Worm (Caenorhabditis elegans) whole organism, L2 larva: ENCODE data around the gene ssna-1.
A peak's percentile ranks its signal among the peaks of the same experiment; 100 is the strongest.

Source experiments
- C34F6.9 ChIP-seq: fragments of 150-350 bp; optimal IDR thresholded peaks from 2 replicates; lab custom pipeline; 2014; ENCODE audit warnings: missing biosample characterization, missing genetic modification characterization
- F13H6.1 ChIP-seq: sonication (generic microtip); optimal IDR thresholded peaks from 2 replicates; lab custom pipeline; 2016; ENCODE audit warnings: missing genetic modification characterization, missing compliant biosample characterization
- R02D3.7 ChIP-seq: fragments of 150-350 bp; optimal IDR thresholded peaks from 2 replicates; lab custom pipeline; 2014; ENCODE audit warnings: missing biosample characterization, missing genetic modification characterization
- Y55F3AM.14 ChIP-seq: fragments of 200-800 bp; sonication (Bioruptor generic); optimal IDR thresholded peaks from 2 replicates; lab custom pipeline; 2018; ENCODE audit warnings: mild to moderate bottlenecking, missing genetic modification characterization, missing compliant biosample characterization
- ZK546.5 ChIP-seq: sonication (generic microtip); optimal IDR thresholded peaks from 2 replicates; lab custom pipeline; 2017; ENCODE audit warnings: missing biosample characterization, missing genetic modification characterization
- alr-1 ChIP-seq: fragments of 150-350 bp; optimal IDR thresholded peaks from 2 replicates; lab custom pipeline; 2014; ENCODE audit warnings: missing biosample characterization, missing genetic modification characterization
- aly-2 ChIP-seq: fragments of 150-350 bp; optimal IDR thresholded peaks from 2 replicates; lab custom pipeline; 2014; ENCODE audit warnings: missing biosample characterization, missing genetic modification characterization
- ama-1 ChIP-seq: fragments of 150-350 bp; optimal IDR thresholded peaks from 2 replicates; lab custom pipeline; 2018; ENCODE audit warnings: inconsistent platforms
- blmp-1 ChIP-seq: sonication (generic microtip); optimal IDR thresholded peaks from 2 replicates; lab custom pipeline; 2017; ENCODE audit warnings: missing genetic modification characterization, mild to moderate bottlenecking, missing compliant biosample characterization, antibody characterized with exemption, moderate library complexity; ENCODE audit not compliant: insufficient read depth
- ceh-16 ChIP-seq: fragments of 150-350 bp; optimal IDR thresholded peaks from 2 replicates; lab custom pipeline; 2014; ENCODE audit warnings: missing biosample characterization, missing genetic modification characterization
- ceh-82 ChIP-seq: fragments of 150-350 bp; optimal IDR thresholded peaks from 2 replicates; lab custom pipeline; 2014; ENCODE audit warnings: missing biosample characterization, missing genetic modification characterization
- crh-2 ChIP-seq: sonication (generic microtip); optimal IDR thresholded peaks from 2 replicates; lab custom pipeline; 2017; ENCODE audit warnings: missing biosample characterization, missing genetic modification characterization
- dmd-4 ChIP-seq: sonication (generic microtip); optimal IDR thresholded peaks from 2 replicates; lab custom pipeline; 2017; ENCODE audit warnings: missing biosample characterization, missing genetic modification characterization
- egl-27 ChIP-seq: sonication (generic microtip); optimal IDR thresholded peaks from 3 replicates; lab custom pipeline; 2017; ENCODE audit warnings: missing biosample characterization, missing genetic modification reagents, missing genetic modification characterization
- elt-1 ChIP-seq: fragments of 150-350 bp; optimal IDR thresholded peaks from 2 replicates; lab custom pipeline; 2014; ENCODE audit warnings: missing biosample characterization, missing genetic modification characterization
- elt-3 ChIP-seq: sonication (generic microtip); optimal IDR thresholded peaks from 2 replicates; lab custom pipeline; 2017; ENCODE audit warnings: missing biosample characterization, missing genetic modification characterization
- fos-1 ChIP-seq: fragments of 150-350 bp; optimal IDR thresholded peaks from 2 replicates; lab custom pipeline; 2014; ENCODE audit warnings: missing biosample characterization, missing genetic modification characterization
- gmeb-1 ChIP-seq: fragments of 150-350 bp; optimal IDR thresholded peaks from 2 replicates; lab custom pipeline; 2014; ENCODE audit warnings: missing biosample characterization, missing genetic modification characterization
- lin-11 ChIP-seq: fragments of 150-350 bp; sonication (generic microtip); optimal IDR thresholded peaks from 2 replicates; lab custom pipeline; 2014; ENCODE audit warnings: missing biosample characterization, missing genetic modification characterization, inconsistent platforms, mixed read lengths
- lin-13 ChIP-seq: fragments of 150-350 bp; optimal IDR thresholded peaks from 2 replicates; lab custom pipeline; 2014; ENCODE audit warnings: missing biosample characterization, missing genetic modification reagents, missing genetic modification characterization
- lin-39 ChIP-seq: fragments of 150-350 bp; optimal IDR thresholded peaks from 2 replicates; lab custom pipeline; 2014; ENCODE audit warnings: missing biosample characterization, missing genetic modification reagents, missing genetic modification characterization
- lsy-2 ChIP-seq, 2 experiments: fragments of 150-350 bp in 1 of 2; sonication (generic microtip) in 1 of 2; optimal IDR thresholded peaks; 2 replicates each; lab custom pipeline; 2014 to 2017; ENCODE audit warnings: missing biosample characterization in 2 of 2, missing genetic modification characterization in 2 of 2
- mab-5 ChIP-seq: fragments of 150-350 bp; optimal IDR thresholded peaks from 2 replicates; lab custom pipeline; 2014; ENCODE audit warnings: missing biosample characterization, missing genetic modification characterization
- mbf-1 ChIP-seq: sonication (generic microtip); optimal IDR thresholded peaks from 2 replicates; lab custom pipeline; 2017; ENCODE audit warnings: missing biosample characterization, missing genetic modification characterization
- mdl-1 ChIP-seq, 2 experiments: fragments of 150-350 bp in 1 of 2; sonication (generic microtip) in 1 of 2; optimal IDR thresholded peaks; 2 replicates each; lab custom pipeline; 2017; ENCODE audit warnings: missing biosample characterization in 2 of 2, missing genetic modification characterization in 2 of 2
- nhr-10 ChIP-seq: sonication (generic microtip); optimal IDR thresholded peaks from 2 replicates; lab custom pipeline; 2017; ENCODE audit warnings: missing biosample characterization, missing genetic modification characterization
- nhr-11 ChIP-seq: fragments of 150-350 bp; optimal IDR thresholded peaks from 2 replicates; lab custom pipeline; 2014; ENCODE audit warnings: missing biosample characterization, missing genetic modification characterization
- nhr-12 ChIP-seq: fragments of 150-350 bp; optimal IDR thresholded peaks from 2 replicates; lab custom pipeline; 2014; ENCODE audit warnings: missing biosample characterization, missing genetic modification characterization
- nhr-129 ChIP-seq: fragments of 150-350 bp; optimal IDR thresholded peaks from 2 replicates; lab custom pipeline; 2014; ENCODE audit warnings: missing biosample characterization, missing genetic modification characterization
- nhr-21 ChIP-seq: fragments of 150-350 bp; optimal IDR thresholded peaks from 2 replicates; lab custom pipeline; 2014; ENCODE audit warnings: missing biosample characterization, missing genetic modification characterization
- nhr-23 ChIP-seq: fragments of 150-350 bp; optimal IDR thresholded peaks from 2 replicates; lab custom pipeline; 2014; ENCODE audit warnings: missing biosample characterization, missing genetic modification reagents, missing genetic modification characterization
- nhr-237 ChIP-seq: fragments of 150-350 bp; optimal IDR thresholded peaks from 2 replicates; lab custom pipeline; 2014; ENCODE audit warnings: missing biosample characterization, missing genetic modification characterization
- nhr-25 ChIP-seq: fragments of 150-350 bp; sonication (generic microtip); optimal IDR thresholded peaks from 3 replicates; lab custom pipeline; 2014; ENCODE audit warnings: missing biosample characterization, missing genetic modification characterization
- nhr-6 ChIP-seq: fragments of 150-350 bp; optimal IDR thresholded peaks from 2 replicates; lab custom pipeline; 2014; ENCODE audit warnings: missing biosample characterization, missing genetic modification characterization
- nhr-77 ChIP-seq: fragments of 150-350 bp; optimal IDR thresholded peaks from 2 replicates; lab custom pipeline; 2014; ENCODE audit warnings: missing biosample characterization, missing genetic modification characterization
- peb-1 ChIP-seq: fragments of 150-350 bp; optimal IDR thresholded peaks from 2 replicates; lab custom pipeline; 2014; ENCODE audit warnings: missing biosample characterization, missing genetic modification characterization
- sem-4 ChIP-seq: fragments of 150-350 bp; optimal IDR thresholded peaks from 2 replicates; lab custom pipeline; 2014; ENCODE audit warnings: missing biosample characterization, missing genetic modification reagents, missing genetic modification characterization
- skn-1 ChIP-seq: sonication (generic microtip); optimal IDR thresholded peaks from 2 replicates; lab custom pipeline; 2017; ENCODE audit warnings: missing biosample characterization, missing genetic modification characterization
- sma-3 ChIP-seq: sonication (generic microtip); optimal IDR thresholded peaks from 2 replicates; lab custom pipeline; 2016; ENCODE audit warnings: missing genetic modification reagents, missing genetic modification characterization, missing compliant biosample characterization
- sma-9 ChIP-seq, 2 experiments: fragments of 150-350 bp in 1 of 2; sonication (generic microtip) in 1 of 2; optimal IDR thresholded peaks; 2 replicates each; lab custom pipeline; 2014 to 2016; ENCODE audit warnings: missing genetic modification characterization in 2 of 2, mild to moderate bottlenecking in 1 of 2, missing biosample characterization in 1 of 2, missing compliant biosample characterization in 1 of 2, missing genetic modification reagents in 1 of 2, moderate library complexity in 1 of 2
- snpc-4 ChIP-seq: fragments of 150-350 bp; optimal IDR thresholded peaks from 2 replicates; lab custom pipeline; 2014; ENCODE audit warnings: missing biosample characterization, missing genetic modification characterization
- unc-39 ChIP-seq: fragments of 150-350 bp; optimal IDR thresholded peaks from 2 replicates; lab custom pipeline; 2014; ENCODE audit warnings: missing biosample characterization, missing genetic modification characterization
- unc-55 ChIP-seq: fragments of 150-350 bp; sonication (generic microtip); optimal IDR thresholded peaks from 3 replicates; lab custom pipeline; 2014; ENCODE audit warnings: missing biosample characterization, missing genetic modification reagents, missing genetic modification characterization
- unc-62 ChIP-seq: fragments of 150-350 bp; optimal IDR thresholded peaks from 2 replicates; lab custom pipeline; 2014; ENCODE audit warnings: missing biosample characterization, missing genetic modification reagents, missing genetic modification characterization
- zag-1 ChIP-seq: fragments of 150-350 bp; optimal IDR thresholded peaks from 2 replicates; lab custom pipeline; 2014; ENCODE audit warnings: missing biosample characterization, missing genetic modification characterization
- ztf-1 ChIP-seq: fragments of 200-800 bp; sonication (Bioruptor generic); conservative IDR thresholded peaks from 2 replicates; pipeline ENCODE4 v1.3.6; 2022; ENCODE audit warnings: missing genetic modification characterization, missing compliant biosample characterization
- ztf-11 ChIP-seq: sonication (generic microtip); optimal IDR thresholded peaks from 2 replicates; lab custom pipeline; 2017; ENCODE audit warnings: missing biosample characterization, missing genetic modification characterization
- ztf-4 ChIP-seq: fragments of 150-350 bp; optimal IDR thresholded peaks from 2 replicates; lab custom pipeline; 2014; ENCODE audit warnings: missing biosample characterization, missing genetic modification characterization

The ssna-1 gene

DNA sequence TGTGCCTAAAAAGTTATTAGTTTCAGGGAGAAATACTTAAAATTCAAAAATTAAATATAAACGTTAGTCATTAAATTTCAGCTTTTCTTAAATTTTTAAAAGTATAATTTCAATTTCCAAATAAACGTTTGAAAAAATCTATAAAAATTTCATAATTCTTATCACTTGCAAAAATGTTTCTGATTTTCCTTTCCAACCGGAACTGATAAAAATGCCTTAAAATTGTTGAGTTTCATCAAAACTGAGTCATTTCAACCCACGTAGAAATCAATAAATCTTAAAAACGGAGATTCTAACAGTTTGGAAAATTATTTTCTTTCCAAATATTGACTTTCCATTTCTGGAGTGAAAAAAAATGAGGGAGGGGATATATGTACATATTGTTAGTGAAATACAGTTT lies 21.0 kb downstream of the ssna-1 start:
- TF ChIP-seq peb-1 (no peak), fos-1 (peak; percentile 96)
- TF ChIP-seq, all 48 proteins: peak for 1

DNA sequence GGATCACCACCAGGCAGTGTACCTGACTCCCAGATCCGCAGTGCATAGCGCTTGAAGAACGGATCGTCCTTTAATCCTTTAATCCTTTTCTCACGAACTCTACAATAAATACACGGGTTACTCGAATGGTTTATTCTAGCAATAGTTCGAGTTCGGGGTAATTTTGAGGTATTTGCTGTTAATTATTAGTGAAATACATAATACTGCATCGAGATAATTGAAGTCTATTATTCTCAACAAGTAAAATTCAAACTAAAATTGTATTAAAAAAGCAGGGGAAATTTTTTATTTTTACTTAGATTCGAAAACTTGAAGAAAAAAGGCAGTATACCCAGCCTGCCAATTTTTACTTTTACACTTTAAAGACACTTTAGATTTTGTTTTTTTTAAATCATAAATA lies 22.1 kb downstream of the ssna-1 start, which contains the start of gene kgb-1:
TSS of gene kgb-1 (minus strand) at position 101 of the 400 bp plus-strand sequence.
- TF ChIP-seq aly-2 (no peak), crh-2 (tag; lab: Kevin White, UChicago) (no peak), dmd-4 (no peak), nhr-77 (tag; lab: Kevin White, UChicago) (no peak), nhr-12 (no peak), lin-39 (tag; lab: Kevin White, UChicago) (no peak), nhr-237 (tag; lab: Kevin White, UChicago) (no peak), skn-1 (no peak), ztf-1 (GFP tag; lab: Robert Waterston, UW) (no peak), nhr-11 (tag; lab: Kevin White, UChicago) (no peak), egl-27 (no peak), lin-13 (GFP tag; lab: Kevin White, UChicago) (no peak), ZK546.5 (no peak), C34F6.9 (no peak), F13H6.1 (tag; lab: Kevin White, UChicago) (no peak), nhr-25 (tag; lab: Kevin White, UChicago) (no peak), R02D3.7 (tag; lab: Kevin White, UChicago) (no peak), mdl-1 (tag; optimal IDR thresholded peaks at IDR 0.05; lab: Kevin White, UChicago) (no peak)
- TF ChIP-seq, all 48 proteins: peak for 0

DNA sequence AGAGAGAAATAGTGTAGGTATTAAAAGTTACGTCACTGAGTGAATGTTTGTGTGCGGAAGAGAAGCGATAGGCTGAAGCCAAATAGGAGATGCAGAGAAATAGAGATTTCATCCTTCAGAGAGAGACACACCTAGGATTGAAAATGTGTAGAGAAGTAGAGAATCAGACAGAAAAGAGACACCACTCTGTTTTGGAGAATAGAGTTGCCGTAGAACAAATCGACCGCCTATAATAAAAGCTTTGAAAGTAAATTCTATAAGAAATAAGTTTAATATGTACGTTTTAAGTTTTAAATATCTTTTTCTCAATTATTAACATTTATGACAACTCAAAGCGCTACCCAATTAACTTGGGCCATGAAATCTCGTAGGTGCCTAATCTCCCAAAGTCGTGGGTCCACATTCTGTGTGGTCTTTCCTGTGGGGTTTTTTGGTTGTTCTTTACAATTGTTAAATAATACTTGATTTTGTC lies 22.6 kb downstream of the ssna-1 start, which contains the start of gene T07A9.12:
TSS of gene T07A9.12 (plus strand) at position 448 of the 472 bp plus-strand sequence.
- TF ChIP-seq mbf-1 (no peak), fos-1 (peak; percentile 77), nhr-11 (tag; lab: Kevin White, UChicago) (no peak), ztf-4 (no peak), nhr-10 (tag; lab: Kevin White, UChicago) (no peak), R02D3.7 (tag; lab: Kevin White, UChicago) (no peak), snpc-4 (tag; lab: Kevin White, UChicago) (no peak), F13H6.1 (tag; lab: Kevin White, UChicago) (peak; percentile 80), nhr-6 (tag; lab: Kevin White, UChicago) (peak; percentile 64), lin-39 (tag; lab: Kevin White, UChicago) (no peak), unc-55 (peak; percentile 77), dmd-4 (no peak), skn-1 (no peak), lin-11 (tag; lab: Kevin White, UChicago) (no peak), lin-13 (GFP tag; lab: Kevin White, UChicago) (peak; percentile 79), sma-9 (GFP tag; optimal IDR thresholded peaks at IDR 0.05; lab: Kevin White, UChicago) (peak; percentile 81), sma-9 (tag; optimal IDR thresholded peaks at IDR 0.05; lab: Kevin White, UChicago) (no peak), sem-4 (tag; lab: Kevin White, UChicago) (peak; percentile 47), nhr-129 (tag; lab: Kevin White, UChicago) (peak; percentile 83), nhr-12 (no peak), ZK546.5 (no peak), lsy-2 (tag; optimal IDR thresholded peaks at IDR 0.05; lab: Kevin White, UChicago) (peak; percentile 51 to 86), nhr-237 (tag; lab: Kevin White, UChicago) (no peak), nhr-23 (no peak), C34F6.9 (peak; percentile 81), peb-1 (no peak), ztf-11 (no peak), egl-27 (peak; percentile 9), unc-39 (tag; lab: Kevin White, UChicago) (no peak), elt-3 (tag; lab: Kevin White, UChicago) (no peak), zag-1 (tag; lab: Kevin White, UChicago) (no peak), ama-1 (lab: Kevin White, UChicago) (no peak), ztf-1 (GFP tag; lab: Robert Waterston, UW) (no peak), alr-1 (no peak), mab-5 (tag; lab: Kevin White, UChicago) (no peak), ceh-16 (tag; lab: Kevin White, UChicago) (no peak), nhr-77 (tag; lab: Kevin White, UChicago) (no peak), ceh-82 (no peak), elt-1 (no peak), crh-2 (tag; lab: Kevin White, UChicago) (peak; percentile 91), Y55F3AM.14 (GFP tag; lab: Kevin White, UChicago) (no peak), mdl-1 (tag; optimal IDR thresholded peaks at IDR 0.05; lab: Kevin White, UChicago) (no peak), nhr-21 (tag; lab: Kevin White, UChicago) (peak; percentile 64), gmeb-1 (peak; percentile 41), unc-62 (no peak), blmp-1 (peak; percentile 32), sma-3 (GFP tag; lab: Kevin White, UChicago) (peak; percentile 79), nhr-25 (tag; lab: Kevin White, UChicago) (peak; percentile 79), aly-2 (no peak)
